Worm (Caenorhabditis elegans) whole organism, L1 larva: ENCODE results near the gene gst-40.

Source experiments
- C16A3.4 ChIP-seq: fragments of 150-350 bp; optimal IDR thresholded peaks from 2 replicates; lab custom pipeline; 2014; ENCODE audit warnings: missing biosample characterization, missing genetic modification characterization
- C34B4.2 ChIP-seq: sonication (generic microtip); optimal IDR thresholded peaks from 2 replicates; lab custom pipeline; 2017; ENCODE audit warnings: mild to moderate bottlenecking, missing genetic modification characterization, missing compliant biosample characterization
- aly-2 ChIP-seq: fragments of 150-350 bp; optimal IDR thresholded peaks from 2 replicates; lab custom pipeline; 2014; ENCODE audit warnings: missing biosample characterization, missing genetic modification characterization
- ama-1 ChIP-seq: fragments of 150-350 bp; optimal IDR thresholded peaks from 2 replicates; lab custom pipeline; 2014
- ceh-8 ChIP-seq: fragments of 200-800 bp; sonication (Bioruptor generic); optimal IDR thresholded peaks from 2 replicates; lab custom pipeline; 2018; ENCODE audit warnings: mild to moderate bottlenecking, missing genetic modification characterization, moderate library complexity, missing compliant biosample characterization
- ceh-88 ChIP-seq: fragments of 200-800 bp; sonication (Bioruptor generic); IDR thresholded peaks from 2 replicates; pipeline ENCODE4 v1.3.6; 2022; ENCODE audit warnings: missing genetic modification characterization, missing compliant biosample characterization
- efl-1 ChIP-seq, 4 experiments: fragments of 150-350 bp; optimal IDR thresholded peaks in 3 of 4; peaks in 1 of 4; 1 replicate in 1 of 4; 2 replicates in 3 of 4; lab custom pipeline; 2014; ENCODE audit warnings: missing biosample characterization in 2 of 4, missing genetic modification characterization in 2 of 4, missing genetic modification reagents in 2 of 4
- elt-3 ChIP-seq, 6 experiments: fragments of 150-350 bp in 1 of 6; sonication (generic microtip); optimal IDR thresholded peaks; 2 replicates each; lab custom pipeline; 2017 to 2018; ENCODE audit warnings: missing biosample characterization in 6 of 6, missing genetic modification characterization in 6 of 6, inconsistent platforms in 1 of 6
- ets-5 ChIP-seq: fragments of 200-800 bp; sonication (Bioruptor generic); IDR thresholded peaks from 2 replicates; pipeline ENCODE4 v1.3.6; 2022; ENCODE audit warnings: missing genetic modification characterization, missing compliant biosample characterization
- fkh-10 ChIP-seq: sonication (generic microtip); optimal IDR thresholded peaks from 2 replicates; lab custom pipeline; 2017; ENCODE audit warnings: missing biosample characterization, missing genetic modification reagents, missing genetic modification characterization
- fos-1 ChIP-seq: fragments of 150-350 bp; optimal IDR thresholded peaks from 2 replicates; lab custom pipeline; 2014; ENCODE audit warnings: missing biosample characterization, missing genetic modification characterization
- grh-1 ChIP-seq: fragments of 200-800 bp; sonication (Bioruptor generic); IDR thresholded peaks from 2 replicates; pipeline ENCODE4 v1.3.6; 2022; ENCODE audit warnings: missing genetic modification reagents, missing genetic modification characterization, missing compliant biosample characterization
- hpl-2 ChIP-seq: fragments of 150-350 bp; optimal IDR thresholded peaks from 2 replicates; lab custom pipeline; 2014; ENCODE audit warnings: missing biosample characterization, missing genetic modification reagents, missing genetic modification characterization
- irx-1 ChIP-seq: sonication (generic microtip); optimal IDR thresholded peaks from 2 replicates; lab custom pipeline; 2016; ENCODE audit warnings: missing genetic modification characterization, missing compliant biosample characterization
- isw-1 ChIP-seq: fragments of 200-800 bp; sonication (Bioruptor generic); IDR thresholded peaks from 2 replicates; pipeline ENCODE4 v1.3.6; 2022; ENCODE audit warnings: missing genetic modification characterization, missing compliant biosample characterization
- lin-15B ChIP-seq: fragments of 150-350 bp; sonication (generic microtip); optimal IDR thresholded peaks from 3 replicates; lab custom pipeline; 2014; ENCODE audit warnings: missing biosample characterization, missing genetic modification characterization
- lin-39 ChIP-seq: fragments of 150-350 bp; optimal IDR thresholded peaks from 2 replicates; lab custom pipeline; 2014; ENCODE audit warnings: missing biosample characterization, missing genetic modification reagents, missing genetic modification characterization
- lsy-2 ChIP-seq, 2 experiments: fragments of 150-350 bp; optimal IDR thresholded peaks; 2 replicates each; lab custom pipeline; 2014; ENCODE audit warnings: missing biosample characterization in 2 of 2, missing genetic modification characterization in 2 of 2
- mdl-1 ChIP-seq, 2 experiments: fragments of 150-350 bp; optimal IDR thresholded peaks; 2 replicates each; lab custom pipeline; 2014 to 2017; ENCODE audit warnings: missing biosample characterization in 2 of 2, missing genetic modification characterization in 2 of 2, inconsistent platforms in 1 of 2
- nhr-11 ChIP-seq: fragments of 150-350 bp; optimal IDR thresholded peaks from 2 replicates; lab custom pipeline; 2014; ENCODE audit warnings: missing biosample characterization, missing genetic modification characterization
- nhr-19 ChIP-seq: fragments of 200-800 bp; sonication (Bioruptor generic); conservative IDR thresholded peaks from 2 replicates; pipeline ENCODE4 v1.3.6; 2022; ENCODE audit warnings: missing genetic modification characterization, missing compliant biosample characterization
- nhr-28 ChIP-seq: fragments of 150-350 bp; optimal IDR thresholded peaks from 2 replicates; lab custom pipeline; 2014; ENCODE audit warnings: missing biosample characterization, missing genetic modification characterization
- nhr-47 ChIP-seq: sonication (generic microtip); optimal IDR thresholded peaks from 2 replicates; lab custom pipeline; 2016; ENCODE audit warnings: mild to moderate bottlenecking, missing genetic modification characterization, moderate library complexity, missing compliant biosample characterization
- nhr-71 ChIP-seq: sonication (generic microtip); optimal IDR thresholded peaks from 2 replicates; lab custom pipeline; 2016; ENCODE audit warnings: mild to moderate bottlenecking, missing genetic modification characterization, moderate library complexity, missing compliant biosample characterization
- nhr-85 ChIP-seq: sonication (generic microtip); peaks from one replicate; lab custom pipeline; 2016; ENCODE audit warnings: missing genetic modification characterization, inconsistent platforms, missing compliant biosample characterization
- nhr-90 ChIP-seq: sonication (generic microtip); optimal IDR thresholded peaks from 2 replicates; lab custom pipeline; 2016; ENCODE audit warnings: mild to moderate bottlenecking, missing genetic modification characterization, missing compliant biosample characterization; ENCODE audit not compliant: poor library complexity
- pag-3 ChIP-seq: sonication (generic microtip); optimal IDR thresholded peaks from 2 replicates; lab custom pipeline; 2017; ENCODE audit warnings: missing genetic modification characterization, mild to moderate bottlenecking, missing compliant biosample characterization, antibody characterized with exemption, borderline replicate concordance; ENCODE audit not compliant: insufficient read depth
- pax-3 ChIP-seq: fragments of 200-800 bp; sonication (Bioruptor generic); optimal IDR thresholded peaks from 2 replicates; lab custom pipeline; 2018; ENCODE audit warnings: mild to moderate bottlenecking, missing genetic modification characterization, moderate library complexity, missing compliant biosample characterization
- rnt-1 ChIP-seq: sonication (generic microtip); optimal IDR thresholded peaks from 2 replicates; lab custom pipeline; 2016; ENCODE audit warnings: mild to moderate bottlenecking, missing genetic modification characterization, moderate library complexity, missing compliant biosample characterization
- skn-1 ChIP-seq: fragments of 150-350 bp; optimal IDR thresholded peaks from 2 replicates; lab custom pipeline; 2014; ENCODE audit warnings: missing biosample characterization, missing genetic modification characterization
- snu-23 ChIP-seq: sonication (generic microtip); optimal IDR thresholded peaks from 2 replicates; lab custom pipeline; 2016; ENCODE audit warnings: missing genetic modification characterization, missing compliant biosample characterization
- swsn-7 ChIP-seq: sonication (generic microtip); optimal IDR thresholded peaks from 2 replicates; lab custom pipeline; 2016; ENCODE audit warnings: missing genetic modification characterization, missing compliant biosample characterization
- unc-98 ChIP-seq: fragments of 200-800 bp; sonication (Bioruptor generic); IDR thresholded peaks from 2 replicates; pipeline ENCODE4 v1.3.6; 2022; ENCODE audit warnings: missing genetic modification characterization, missing compliant biosample characterization
- xbp-1 ChIP-seq: sonication (generic microtip); optimal IDR thresholded peaks from 2 replicates; lab custom pipeline; 2016; ENCODE audit warnings: missing genetic modification characterization, missing compliant biosample characterization
- zag-1 ChIP-seq: fragments of 150-350 bp; optimal IDR thresholded peaks from 2 replicates; lab custom pipeline; 2014; ENCODE audit warnings: missing biosample characterization, missing genetic modification characterization

gst-40 gene

DNA sequence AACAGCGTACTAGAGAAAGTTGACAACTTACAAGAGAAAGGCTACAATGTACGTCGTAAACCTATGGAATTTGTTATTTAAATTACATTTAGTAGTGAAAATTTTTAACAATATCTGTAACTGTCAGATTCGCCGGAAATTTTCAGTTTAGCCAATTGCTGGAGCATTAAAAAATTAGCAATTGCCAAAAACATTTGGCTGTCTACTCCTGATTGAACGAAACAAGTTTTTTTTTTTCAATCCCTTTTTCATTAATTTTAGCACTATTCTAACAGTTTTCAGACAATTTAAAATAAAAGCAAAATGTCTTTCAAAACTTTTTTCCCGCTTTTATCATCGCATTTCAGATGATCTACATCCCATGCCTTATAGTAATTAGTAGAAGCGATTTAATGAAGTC lies 3.3 kb upstream of the gst-40 start:
- no peak for TF ChIP-seq nhr-47 (tag; lab: Kevin White, UChicago)
- no peak for TF ChIP-seq fos-1 (tag; lab: Kevin White, UChicago)

DNA sequence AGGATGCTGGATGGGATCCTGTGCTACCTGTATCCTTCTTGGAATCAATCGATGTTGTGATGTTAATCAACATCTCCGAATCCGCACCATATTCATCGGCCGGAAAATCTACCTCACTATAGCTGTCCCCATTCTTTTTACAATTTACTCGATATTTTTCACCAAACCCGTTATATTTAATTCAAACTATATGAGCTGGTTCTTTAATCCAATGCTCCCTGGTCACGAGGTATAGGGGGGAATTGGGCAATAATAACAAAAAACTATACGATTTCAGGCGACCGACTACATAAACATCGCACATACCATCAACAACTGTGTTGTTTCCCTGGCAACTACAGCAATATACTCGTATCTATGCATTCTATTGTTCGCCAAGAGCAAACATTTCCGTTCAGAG lies 2.8 kb upstream of the gst-40 start:
- TF ChIP-seq zag-1 = no peak
- TF ChIP-seq xbp-1 = no peak
- TF ChIP-seq mdl-1 (tag; optimal IDR thresholded peaks at IDR 0.05; lab: Kevin White, UChicago) = no peak
- TF ChIP-seq hpl-2 (GFP tag; lab: Kevin White, UChicago) = no peak
- TF ChIP-seq efl-1 (optimal IDR thresholded peaks at IDR 0.05; lab: Kevin White, UChicago) = no peak
- TF ChIP-seq efl-1 (GFP tag; optimal IDR thresholded peaks at IDR 0.05 in 1 of 2; lab: Kevin White, UChicago) = peak in 1 of 2 experiments; percentile 57
- TF ChIP-seq pax-3 = no peak

DNA sequence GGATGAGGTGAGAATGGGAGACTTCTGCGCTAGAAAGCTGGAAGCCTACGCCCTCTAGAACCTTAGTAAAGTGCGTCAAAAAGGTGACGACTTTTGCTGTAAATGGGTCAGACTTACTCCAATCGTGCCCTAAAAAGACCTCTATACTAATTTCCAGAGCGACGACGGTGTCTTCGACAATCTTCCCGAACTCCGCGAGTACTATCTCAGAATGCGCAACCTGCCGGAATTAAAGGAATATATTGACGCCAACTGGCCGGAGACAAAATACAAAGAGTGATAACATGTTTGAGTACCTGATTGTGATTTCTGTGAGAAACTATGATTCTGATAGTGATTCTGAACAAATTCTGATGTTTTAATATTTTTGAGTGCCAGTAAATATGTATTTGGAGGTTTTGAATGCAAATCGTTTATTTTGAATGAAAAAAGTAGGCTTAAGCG lies 1.7 kb downstream of the gst-40 start:
- peak; percentile 63 for TF ChIP-seq aly-2
- no peak for TF ChIP-seq ets-5 (GFP tag; lab: Robert Waterston, UW)
- TF ChIP-seq ceh-8 (GFP tag; lab: Kevin White, UChicago) = no peak
- TF ChIP-seq pag-3 (tag; lab: Kevin White, UChicago) = no peak
- TF ChIP-seq nhr-19 (GFP tag; lab: Robert Waterston, UW) = peak; percentile 35; the same call in 1 of the 2 replicates
- no peak for TF ChIP-seq lin-39 (tag; lab: Kevin White, UChicago)
- TF ChIP-seq snu-23 (GFP tag; lab: Kevin White, UChicago) = peak; percentile 36
- peak; percentile 69 for TF ChIP-seq nhr-71
- TF ChIP-seq ama-1 (lab: Kevin White, UChicago) = peak; percentile 12
- peak; percentile 11 to 32 for TF ChIP-seq efl-1 (optimal IDR thresholded peaks at IDR 0.05; lab: Kevin White, UChicago)
- no peak for TF ChIP-seq efl-1 (GFP tag; optimal IDR thresholded peaks at IDR 0.05 in 1 of 2; lab: Kevin White, UChicago)
- no peak for TF ChIP-seq unc-98 (GFP tag; lab: Robert Waterston, UW)
- TF ChIP-seq lsy-2 (tag; optimal IDR thresholded peaks at IDR 0.05; lab: Kevin White, UChicago) = peak; percentile 23 to 31
- no peak for TF ChIP-seq fkh-10 (GFP tag; lab: Kevin White, UChicago)
- TF ChIP-seq rnt-1 (tag; lab: Kevin White, UChicago) = peak; percentile 5
- no peak for TF ChIP-seq nhr-28 (tag; lab: Kevin White, UChicago)
- peak; percentile 28 for TF ChIP-seq xbp-1
- TF ChIP-seq C34B4.2 (tag; lab: Kevin White, UChicago) = no peak
- peak; percentile 88 for TF ChIP-seq nhr-85 (tag; lab: Kevin White, UChicago)
- no peak for TF ChIP-seq irx-1 (tag; lab: Kevin White, UChicago)
- TF ChIP-seq elt-3 (tag; optimal IDR thresholded peaks at IDR 0.05; lab: Kevin White, UChicago) = peak in 2 of 6 experiments; percentile 28 to 31
- peak; percentile 33 for TF ChIP-seq nhr-47 (tag; lab: Kevin White, UChicago)
- no peak for TF ChIP-seq isw-1
- TF ChIP-seq swsn-7 (tag; lab: Kevin White, UChicago) = no peak
- TF ChIP-seq fos-1 (tag; lab: Kevin White, UChicago) = peak; percentile 13
- no peak for TF ChIP-seq nhr-11 (tag; lab: Kevin White, UChicago)
- peak; percentile 14 for TF ChIP-seq C16A3.4 (tag; lab: Kevin White, UChicago)
- TF ChIP-seq skn-1 (tag; lab: Kevin White, UChicago) = no peak
- no peak for TF ChIP-seq lin-15B
- TF ChIP-seq grh-1 (GFP tag; lab: Robert Waterston, UW) = peak; percentile 53; the same call in 1 of the 2 replicates
- peak; percentile 36 for TF ChIP-seq nhr-90
- TF ChIP-seq ceh-88 = no peak

DNA sequence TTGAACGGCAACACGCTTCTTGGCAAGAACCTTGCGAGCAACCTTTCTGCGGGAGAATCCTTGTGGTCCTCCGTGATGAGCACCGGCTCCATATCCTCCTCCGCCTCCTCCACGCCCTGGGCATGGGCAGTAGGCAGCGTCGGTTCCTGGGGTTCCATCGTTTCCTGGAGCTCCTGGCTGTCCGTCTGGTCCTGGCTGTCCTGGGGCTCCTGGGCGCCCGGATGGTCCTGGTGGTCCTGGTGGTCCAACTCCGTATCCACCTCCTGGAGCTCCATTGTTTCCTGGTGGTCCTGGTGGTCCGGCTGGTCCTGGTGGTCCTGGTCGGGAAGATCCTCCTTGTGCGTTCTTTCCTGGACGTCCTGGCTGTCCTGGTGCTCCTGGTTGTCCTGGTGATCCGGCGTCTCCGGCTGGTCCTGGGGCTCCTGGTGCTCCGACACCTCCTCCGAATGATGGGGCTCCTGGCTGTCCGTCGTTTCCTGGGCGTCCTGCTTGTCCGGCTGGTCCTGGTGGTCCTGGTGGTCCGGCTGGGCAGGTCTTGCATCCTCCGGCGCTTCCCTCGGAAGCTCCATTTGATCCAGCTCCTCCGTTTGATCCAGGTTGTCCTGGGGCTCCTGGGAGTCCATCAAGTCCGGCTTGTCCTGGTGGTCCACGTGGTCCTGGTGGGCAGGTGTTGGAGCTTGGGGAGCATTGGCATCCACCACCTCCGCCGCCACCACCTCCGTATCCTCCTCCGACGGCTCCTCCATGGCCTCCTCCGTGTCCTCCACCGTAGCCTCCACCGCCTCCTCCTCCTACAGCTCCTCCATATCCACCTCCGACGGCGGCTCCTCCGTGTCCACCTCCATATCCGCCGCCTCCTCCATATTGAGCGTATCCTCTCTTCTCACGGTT lies 2.4 kb downstream of the gst-40 start:
- TF ChIP-seq efl-1 (optimal IDR thresholded peaks at IDR 0.05; lab: Kevin White, UChicago) (no peak), efl-1 (GFP tag; optimal IDR thresholded peaks at IDR 0.05 in 1 of 2; lab: Kevin White, UChicago) (peak in 1 of 2 experiments; percentile 83), fkh-10 (GFP tag; lab: Kevin White, UChicago) (no peak)
